Fruit fly (Drosophila melanogaster) whole organism, embryonic: ENCODE data around the gene CG5188.

Experiments
- CG12071 ChIP-seq: fragments of 200-800 bp; sonication (Bioruptor generic); optimal IDR thresholded peaks from 3 replicates; lab custom pipeline; 2018; ENCODE audit warnings: missing biosample characterization, mild to moderate bottlenecking, missing genetic modification characterization
- CG12155 ChIP-seq: fragments of 200-800 bp; sonication (Bioruptor generic); optimal IDR thresholded peaks from 3 replicates; lab custom pipeline; 2016; ENCODE audit warnings: missing biosample characterization, missing genetic modification characterization
- CG12299 ChIP-seq: fragments of 200-800 bp; sonication (Bioruptor generic); optimal IDR thresholded peaks from 2 replicates; lab custom pipeline; 2018; ENCODE audit warnings: missing biosample characterization, mild to moderate bottlenecking, missing genetic modification characterization
- CG12769 ChIP-seq: fragments of 200-800 bp; sonication (Bioruptor generic); optimal IDR thresholded peaks from 2 replicates; lab custom pipeline; 2019; ENCODE audit warnings: missing biosample characterization, mild to moderate bottlenecking, missing genetic modification characterization, moderate library complexity
- CG15696 ChIP-seq: fragments of 200-800 bp; sonication (Bioruptor generic); optimal IDR thresholded peaks from 2 replicates; lab custom pipeline; 2019; ENCODE audit warnings: missing biosample characterization, mild to moderate bottlenecking, missing genetic modification characterization, moderate library complexity
- CG1603 ChIP-seq: fragments of 200-800 bp; sonication (Bioruptor generic); optimal IDR thresholded peaks from 2 replicates; lab custom pipeline; 2019; ENCODE audit warnings: missing biosample characterization, mild to moderate bottlenecking, missing genetic modification characterization, moderate library complexity
- CG16813 ChIP-seq: fragments of 200-800 bp; sonication (Bioruptor generic); IDR thresholded peaks from 3 replicates; pipeline ENCODE4 v1.3.6; 2022; ENCODE audit warnings: missing biosample characterization, missing genetic modification characterization; ENCODE audit not compliant: partially characterized antibody
- CG17359 ChIP-seq: fragments of 200-800 bp; sonication (Bioruptor generic); optimal IDR thresholded peaks from 3 replicates; lab custom pipeline; 2018; ENCODE audit warnings: missing biosample characterization, mild to moderate bottlenecking, missing genetic modification characterization, moderate library complexity
- CG17612 ChIP-seq: fragments of 200-800 bp; sonication (Bioruptor generic); IDR thresholded peaks from 2 replicates; pipeline ENCODE4 v1.3.6; 2022; ENCODE audit warnings: missing biosample characterization, missing genetic modification characterization
- CG2712 ChIP-seq: fragments of 200-800 bp; optimal IDR thresholded peaks from 3 replicates; lab custom pipeline; 2019; ENCODE audit warnings: missing biosample characterization, mild to moderate bottlenecking, missing genetic modification characterization, moderate library complexity
- CG3281 ChIP-seq: fragments of 200-800 bp; sonication (Bioruptor generic); optimal IDR thresholded peaks from 3 replicates; lab custom pipeline; 2017; ENCODE audit warnings: missing biosample characterization, mild to moderate bottlenecking, missing genetic modification characterization
- CG33213 ChIP-seq: fragments of 200-800 bp; sonication (Bioruptor generic); optimal IDR thresholded peaks from 3 replicates; lab custom pipeline; 2016; ENCODE audit warnings: missing biosample characterization, missing genetic modification characterization
- CG42726 ChIP-seq: fragments of 200-800 bp; sonication (Bioruptor generic); IDR thresholded peaks from 2 replicates; pipeline ENCODE4 v1.3.6; 2022; ENCODE audit warnings: missing biosample characterization, missing genetic modification characterization; ENCODE audit not compliant: partially characterized antibody
- CG4820 ChIP-seq: fragments of 200-800 bp; sonication (Bioruptor generic); optimal IDR thresholded peaks from 3 replicates; lab custom pipeline; 2016; ENCODE audit warnings: missing biosample characterization, missing genetic modification characterization
- CG6254 ChIP-seq: fragments of 200-800 bp; sonication (Bioruptor generic); optimal IDR thresholded peaks from 3 replicates; lab custom pipeline; 2017; ENCODE audit warnings: mild to moderate bottlenecking, missing biosample characterization, missing genetic modification reagents, missing genetic modification characterization
- CG6272 ChIP-seq: fragments of 200-800 bp; sonication (Bioruptor generic); IDR thresholded peaks from 2 replicates; pipeline ENCODE4 v1.3.6; 2022; ENCODE audit warnings: missing biosample characterization, missing genetic modification characterization
- CG7556 ChIP-seq: fragments of 200-800 bp; sonication (Bioruptor generic); optimal IDR thresholded peaks from 2 replicates; lab custom pipeline; 2017; ENCODE audit warnings: missing biosample characterization, mild to moderate bottlenecking, missing genetic modification characterization
- CG7963 ChIP-seq: fragments of 200-800 bp; sonication (Bioruptor generic); IDR thresholded peaks from 3 replicates; pipeline ENCODE4 v1.3.6; 2022; ENCODE audit warnings: missing biosample characterization, missing genetic modification characterization; ENCODE audit not compliant: partially characterized antibody
- CG7987 ChIP-seq: fragments of 200-800 bp; sonication (Bioruptor generic); optimal IDR thresholded peaks from 2 replicates; lab custom pipeline; 2018; ENCODE audit warnings: missing biosample characterization, mild to moderate bottlenecking, missing genetic modification characterization, moderate library complexity
- CG8290 ChIP-seq, 3 experiments: fragments of 200-800 bp; sonication (Bioruptor generic); optimal IDR thresholded peaks; 2 replicates each; lab custom pipeline; 2016 to 2019; ENCODE audit warnings: missing biosample characterization in 3 of 3, missing genetic modification characterization in 3 of 3, mild to moderate bottlenecking in 2 of 3, moderate library complexity in 1 of 3
- CG9437 ChIP-seq: fragments of 200-800 bp; sonication (Bioruptor generic); optimal IDR thresholded peaks from 2 replicates; lab custom pipeline; 2018; ENCODE audit warnings: missing biosample characterization, mild to moderate bottlenecking, missing genetic modification characterization
- CTCF ChIP-seq: fragments of 200-800 bp; sonication (Bioruptor generic); optimal IDR thresholded peaks from 2 replicates; lab custom pipeline; 2017; ENCODE audit warnings: missing biosample characterization, mild to moderate bottlenecking, missing genetic modification characterization, moderate library complexity
- Deaf1 ChIP-seq: fragments of 200-800 bp; optimal IDR thresholded peaks from 3 replicates; lab custom pipeline; 2019; ENCODE audit warnings: missing biosample characterization, mild to moderate bottlenecking, missing genetic modification characterization, moderate library complexity
- E2f1 ChIP-seq: fragments of 200-800 bp; sonication (Bioruptor generic); IDR thresholded peaks from 2 replicates; pipeline ENCODE4 v1.3.6; 2022; ENCODE audit warnings: missing biosample characterization, missing genetic modification characterization
- HmgZ ChIP-seq: fragments of 200-800 bp; sonication (Bioruptor generic); optimal IDR thresholded peaks from 2 replicates; lab custom pipeline; 2018; ENCODE audit warnings: missing biosample characterization, mild to moderate bottlenecking, missing genetic modification characterization
- MESR4 ChIP-seq: fragments of 200-800 bp; sonication (Bioruptor generic); optimal IDR thresholded peaks from 2 replicates; lab custom pipeline; 2018; ENCODE audit warnings: missing biosample characterization, mild to moderate bottlenecking, missing genetic modification characterization, moderate library complexity
- Neu2 ChIP-seq: fragments of 200-800 bp; sonication (Bioruptor generic); optimal IDR thresholded peaks from 3 replicates; lab custom pipeline; 2016; ENCODE audit warnings: missing biosample characterization, missing genetic modification characterization, borderline replicate concordance
- Ptx1 ChIP-seq: fragments of 200-800 bp; sonication (Bioruptor generic); IDR thresholded peaks from 2 replicates; pipeline ENCODE4 v1.3.6; 2022; ENCODE audit warnings: missing biosample characterization, missing genetic modification characterization
- Scr ChIP-seq: fragments of 200-800 bp; sonication (Bioruptor generic); IDR thresholded peaks from 2 replicates; pipeline ENCODE4 v1.3.6; 2022; ENCODE audit warnings: missing biosample characterization, missing genetic modification characterization; ENCODE audit not compliant: partially characterized antibody
- Sox102F ChIP-seq: fragments of 200-800 bp; sonication (Bioruptor generic); optimal IDR thresholded peaks from 2 replicates; lab custom pipeline; 2018; ENCODE audit warnings: missing biosample characterization, mild to moderate bottlenecking, missing genetic modification characterization, moderate library complexity
- Ssrp ChIP-seq: fragments of 200-800 bp; sonication (Bioruptor generic); optimal IDR thresholded peaks from 2 replicates; lab custom pipeline; 2018; ENCODE audit warnings: missing biosample characterization, mild to moderate bottlenecking, missing genetic modification characterization, moderate library complexity
- Trl ChIP-seq, 3 experiments: fragments of >200 bp in 2 of 3; fragments of 200-800 bp in 1 of 3; sonication (Bioruptor generic) in 1 of 3; optimal IDR thresholded peaks; 2 replicates in 1 of 3; 3 replicates in 2 of 3; lab custom pipeline; 2016 to 2017; ENCODE audit warnings: missing biosample characterization in 1 of 3, missing genetic modification characterization in 1 of 3
- bcd ChIP-seq: fragments of 200-800 bp; sonication (Bioruptor generic); optimal IDR thresholded peaks from 2 replicates; lab custom pipeline; 2017; ENCODE audit warnings: missing biosample characterization, mild to moderate bottlenecking, missing genetic modification characterization
- cad ChIP-seq: fragments of >200 bp; optimal IDR thresholded peaks from 2 replicates; lab custom pipeline; 2017; ENCODE audit warnings: missing biosample characterization, missing genetic modification characterization
- chm ChIP-seq: fragments of 200-800 bp; sonication (Bioruptor generic); IDR thresholded peaks from 2 replicates; pipeline ENCODE4 v1.3.6; 2022; ENCODE audit warnings: missing biosample characterization, missing genetic modification characterization
- croc ChIP-seq: fragments of 200-800 bp; sonication (Bioruptor generic); conservative IDR thresholded peaks from 3 replicates; pipeline ENCODE4 v1.3.6; 2022; ENCODE audit warnings: missing biosample characterization, missing genetic modification characterization
- dimm ChIP-seq: fragments of 200-800 bp; sonication (Bioruptor generic); IDR thresholded peaks from 2 replicates; pipeline ENCODE4 v1.3.6; 2022; ENCODE audit warnings: missing biosample characterization, missing genetic modification characterization
- gro ChIP-seq: fragments of 200-800 bp; sonication (Bioruptor generic); optimal IDR thresholded peaks from 2 replicates; lab custom pipeline; 2016; ENCODE audit warnings: missing biosample characterization, missing genetic modification characterization
- klu ChIP-seq: fragments of 200-800 bp; sonication (Bioruptor generic); IDR thresholded peaks from 2 replicates; pipeline ENCODE4 v1.3.6; 2022; ENCODE audit warnings: missing biosample characterization, missing genetic modification characterization
- lmd ChIP-seq: fragments of 200-800 bp; sonication (Bioruptor generic); IDR thresholded peaks from 2 replicates; pipeline ENCODE4 v1.3.6; 2022; ENCODE audit warnings: missing biosample characterization, missing genetic modification characterization
- onecut ChIP-seq: fragments of 200-800 bp; sonication (Bioruptor generic); IDR thresholded peaks from 2 replicates; pipeline ENCODE4 v1.3.6; 2022; ENCODE audit warnings: missing biosample characterization, missing genetic modification characterization
- pfk ChIP-seq: fragments of 200-800 bp; sonication (Bioruptor generic); optimal IDR thresholded peaks from 2 replicates; lab custom pipeline; 2018; ENCODE audit warnings: missing biosample characterization, mild to moderate bottlenecking, missing genetic modification characterization, moderate library complexity
- row ChIP-seq: fragments of 200-800 bp; sonication (Bioruptor generic); IDR thresholded peaks from 3 replicates; pipeline ENCODE4 v1.3.6; 2022; ENCODE audit warnings: missing biosample characterization, missing genetic modification characterization
- sr ChIP-seq: fragments of 200-800 bp; sonication (Bioruptor generic); IDR thresholded peaks from 3 replicates; pipeline ENCODE4 v1.3.6; 2022; ENCODE audit warnings: missing biosample characterization, missing genetic modification characterization
- ssp ChIP-seq: fragments of 200-800 bp; sonication (Bioruptor generic); IDR thresholded peaks from 2 replicates; pipeline ENCODE4 v1.3.6; 2022; ENCODE audit warnings: missing biosample characterization, missing genetic modification characterization
- sug ChIP-seq: fragments of 200-800 bp; optimal IDR thresholded peaks from 2 replicates; lab custom pipeline; 2019; ENCODE audit warnings: missing biosample characterization, mild to moderate bottlenecking, missing genetic modification characterization, moderate library complexity
- tin ChIP-seq: fragments of 200-800 bp; sonication (Bioruptor generic); optimal IDR thresholded peaks from 3 replicates; lab custom pipeline; 2016; ENCODE audit warnings: missing biosample characterization, missing genetic modification characterization
- tna ChIP-seq: fragments of 200-800 bp; sonication (Bioruptor generic); IDR thresholded peaks from 2 replicates; pipeline ENCODE4 v1.3.6; 2022; ENCODE audit warnings: missing biosample characterization, missing genetic modification characterization; ENCODE audit not compliant: partially characterized antibody
- toy ChIP-seq: fragments of 200-800 bp; sonication (Bioruptor generic); IDR thresholded peaks from 2 replicates; pipeline ENCODE4 v1.3.6; 2022; ENCODE audit warnings: missing biosample characterization, missing genetic modification characterization
- unc-4 ChIP-seq: fragments of 200-800 bp; sonication (Bioruptor generic); IDR thresholded peaks from 2 replicates; pipeline ENCODE4 v1.3.6; 2022; ENCODE audit warnings: missing biosample characterization, missing genetic modification characterization; ENCODE audit not compliant: partially characterized antibody
- zen ChIP-seq: fragments of 200-800 bp; sonication (Bioruptor generic); optimal IDR thresholded peaks from 3 replicates; lab custom pipeline; 2018; ENCODE audit warnings: missing biosample characterization, mild to moderate bottlenecking, missing genetic modification characterization, moderate library complexity

CG5188 gene

DNA sequence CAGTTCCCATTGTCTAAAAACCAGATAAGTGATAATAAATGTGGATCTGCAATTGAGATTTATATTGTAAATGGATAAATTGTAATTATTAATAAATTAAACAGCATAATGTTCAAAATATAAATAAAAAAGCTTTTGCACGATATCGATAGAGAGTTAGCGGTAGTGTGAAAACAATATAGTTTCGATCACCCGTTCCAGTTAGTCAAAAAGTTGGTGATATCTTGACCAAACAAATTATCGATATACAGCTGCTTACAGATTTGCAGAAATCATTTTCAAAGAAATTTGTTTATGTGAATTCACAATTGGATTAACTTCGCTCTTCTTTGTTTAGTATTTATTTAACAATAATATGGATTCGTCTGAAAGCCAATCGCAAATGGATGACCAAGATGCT is 10.5 kb downstream of the CG5188 start, which contains the start of gene Nse4:
TSS of gene Nse4 (plus strand) at position 267 of the 400 bp plus-strand sequence.
- TF ChIP-seq CG15696 (no peak), sr (GFP tag; lab: Robert Waterston, UW) (no peak), chm (GFP tag; lab: Robert Waterston, UW) (no peak), toy (GFP tag; lab: Robert Waterston, UW) (no peak), CG6272 (GFP tag; lab: Robert Waterston, UW) (no peak), Ptx1 (no peak), CG12769 (tag; lab: Kevin White, UChicago) (no peak), CG6254 (no peak), CG9437 (GFP tag; lab: Kevin White, UChicago) (no peak), CG7963 (GFP tag; lab: Robert Waterston, UW) (peak; percentile 90), croc (GFP tag; lab: Robert Waterston, UW) (no peak), CG12071 (GFP tag; lab: Kevin White, UChicago) (no peak), CG2712 (tag; lab: Kevin White, UChicago) (peak; percentile 23), zen (peak; percentile 15), sug (peak; percentile 2), CG7987 (no peak), Ssrp (tag; lab: Kevin White, UChicago) (no peak), gro (GFP tag; lab: Kevin White, UChicago) (no peak), tna (peak; percentile 93), row (GFP tag; lab: Robert Waterston, UW) (peak; percentile 40; the same call in 1 of the 3 replicates), CG7556 (no peak), bcd (GFP tag; lab: Kevin White, UChicago) (no peak), ssp (GFP tag; lab: Robert Waterston, UW) (peak; percentile 95), E2f1 (GFP tag; lab: Robert Waterston, UW) (no peak), CG33213 (GFP tag; lab: Kevin White, UChicago) (no peak), CG12299 (tag; lab: Kevin White, UChicago) (no peak), CTCF (GFP tag; lab: Kevin White, UChicago) (no peak), HmgZ (peak; percentile 5), onecut (no peak), CG1603 (tag; lab: Kevin White, UChicago) (peak; percentile 99), tin (no peak), CG16813 (GFP tag; lab: Robert Waterston, UW) (peak; percentile 82), unc-4 (GFP tag; lab: Robert Waterston, UW) (peak; percentile 74), MESR4 (peak; percentile 16), CG12155 (no peak), Scr (GFP tag; lab: Robert Waterston, UW) (peak; percentile 79), Sox102F (GFP tag; lab: Kevin White, UChicago) (no peak), CG8290 (GFP tag; optimal IDR thresholded peaks at IDR 0.05; lab: Kevin White, UChicago) (peak; percentile 38), CG8290 (tag; optimal IDR thresholded peaks at IDR 0.05; lab: Kevin White, UChicago) (no peak), CG17359 (tag; lab: Kevin White, UChicago) (no peak), CG4820 (GFP tag; lab: Kevin White, UChicago) (no peak), dimm (GFP tag; lab: Robert Waterston, UW) (no peak), Neu2 (GFP tag; lab: Kevin White, UChicago) (no peak), cad (GFP tag; lab: Kevin White, UChicago) (no peak), pfk (GFP tag; lab: Kevin White, UChicago) (peak; percentile 70), lmd (GFP tag; lab: Robert Waterston, UW) (no peak), CG17612 (GFP tag; lab: Robert Waterston, UW) (no peak), CG3281 (GFP tag; lab: Kevin White, UChicago) (no peak), Deaf1 (tag; lab: Kevin White, UChicago) (no peak), klu (GFP tag; lab: Robert Waterston, UW) (no peak), Trl (optimal IDR thresholded peaks at IDR 0.05; lab: Kevin White, UChicago) (no peak), Trl (GFP tag; optimal IDR thresholded peaks at IDR 0.05; lab: Kevin White, UChicago) (no peak), CG42726 (GFP tag; lab: Robert Waterston, UW) (no peak)
